Worm (Caenorhabditis elegans): ENCODE results near the gene agr-1.

The agr-1 gene

ce11 chrII:6764734-6765133 lies 10.2 kb downstream of the agr-1 start, which contains the start of gene nlp-50:
nlp-50 (plus strand) TSS chrII:6765034.
- no peak for TF ChIP-seq ceh-30 (tag; optimal IDR thresholded peaks at IDR 0.05)
- no peak for TF ChIP-seq ceh-14 (tag; optimal IDR thresholded peaks at IDR 0.05)
- TF ChIP-seq ceh-9 (tag; optimal IDR thresholded peaks at IDR 0.05), result no peak
- no peak for TF ChIP-seq unc-55 (GFP tag; optimal IDR thresholded peaks at IDR 0.05)
- no peak for TF ChIP-seq F13H6.1 (tag; optimal IDR thresholded peaks at IDR 0.05)
- no peak for TF ChIP-seq odd-2 (tag; optimal IDR thresholded peaks at IDR 0.05)
- no peak for TF ChIP-seq ceh-22 (tag; optimal IDR thresholded peaks at IDR 0.05)

- no peak for TF ChIP-seq unc-3 (GFP tag; conservative IDR thresholded peaks at IDR 0.05)
- TF ChIP-seq unc-3 (tag; optimal IDR thresholded peaks at IDR 0.05), result no peak
- TF ChIP-seq ceh-9 (tag; optimal IDR thresholded peaks at IDR 0.05), result no peak
- TF ChIP-seq madf-2 (tag; optimal IDR thresholded peaks at IDR 0.05), result no peak
- no peak for TF ChIP-seq tbx-2 (tag; optimal IDR thresholded peaks at IDR 0.05)
- TF ChIP-seq ttx-3 (tag; optimal IDR thresholded peaks at IDR 0.05), result no peak
- TF ChIP-seq sox-4 (tag; optimal IDR thresholded peaks at IDR 0.05), result no peak
- TF ChIP-seq sdc-2 (tag; optimal IDR thresholded peaks at IDR 0.05), result no peak
- TF ChIP-seq unc-55 (GFP tag; optimal IDR thresholded peaks at IDR 0.05), result no peak
- no peak for TF ChIP-seq F13H6.1 (tag; optimal IDR thresholded peaks at IDR 0.05)
- no peak for TF ChIP-seq hlh-13 (GFP tag; optimal IDR thresholded peaks at IDR 0.05)
- no peak for TF ChIP-seq K09A11.1 (tag; optimal IDR thresholded peaks at IDR 0.05; ENCODE audit: insufficient read depth)
- no peak for TF ChIP-seq C38D4.7 (GFP tag; optimal IDR thresholded peaks at IDR 0.05)
- no peak for TF ChIP-seq ceh-45 (GFP tag; IDR thresholded peaks at IDR 0.05)
- no peak for TF ChIP-seq ceh-18 (tag; optimal IDR thresholded peaks at IDR 0.05)
- TF ChIP-seq hlh-8 (tag; optimal IDR thresholded peaks at IDR 0.05), result no peak
- TF ChIP-seq eyg-1 (tag; optimal IDR thresholded peaks at IDR 0.05), result no peak
- no peak for TF ChIP-seq elt-4 (tag; optimal IDR thresholded peaks at IDR 0.05)
Measured at ce11 chrII:6756232-6756631, 18.7 kb downstream of the agr-1 start, which contains the start of gene F41G3.3. F41G3.3 (plus strand) TSS chrII:6756532.

- TF ChIP-seq pax-1 (tag; optimal IDR thresholded peaks at IDR 0.05), result no peak
- TF ChIP-seq elt-4 (tag; optimal IDR thresholded peaks at IDR 0.05), result no peak
- no peak for TF ChIP-seq ceh-19 (GFP tag; optimal IDR thresholded peaks at IDR 0.05)
Measured at ce11 chrII:6754671-6755224, 20.2 kb downstream of the agr-1 start, which contains the start of the genes srx-95 and fis-1. srx-95 (minus strand) TSS chrII:6754771. fis-1 (plus strand) TSS chrII:6755174.

ce11 chrII:6752850-6753249 lies 22.1 kb downstream of the agr-1 start, which contains the start of gene F41G3.21:
F41G3.21 (minus strand) TSS chrII:6752950.
- no peak for TF ChIP-seq pat-9 (tag; optimal IDR thresholded peaks at IDR 0.05)
- TF ChIP-seq sox-2 (GFP tag; IDR thresholded peaks at IDR 0.05), result no peak
- no peak for TF ChIP-seq lim-6 (tag; optimal IDR thresholded peaks at IDR 0.05)
- TF ChIP-seq nfya-1 (tag; optimal IDR thresholded peaks at IDR 0.05), result no peak
- no peak for TF ChIP-seq eyg-1 (tag; optimal IDR thresholded peaks at IDR 0.05)
- TF ChIP-seq mec-3 (tag; optimal IDR thresholded peaks at IDR 0.05; ENCODE audit: borderline replicate concordance), result no peak
- TF ChIP-seq ahr-1 (tag; optimal IDR thresholded peaks at IDR 0.05), result no peak
- no peak for TF ChIP-seq lin-11 (tag; optimal IDR thresholded peaks at IDR 0.05)
- no peak for TF ChIP-seq ceh-19 (GFP tag; optimal IDR thresholded peaks at IDR 0.05)
- TF ChIP-seq dmd-4 (tag; optimal IDR thresholded peaks at IDR 0.05; ENCODE audit: borderline replicate concordance), result no peak

- TF ChIP-seq unc-86 (tag; optimal IDR thresholded peaks at IDR 0.05) (no peak), unc-3 (GFP tag; conservative IDR thresholded peaks at IDR 0.05) (no peak), unc-3 (tag; optimal IDR thresholded peaks at IDR 0.05) (no peak), dmd-4 (tag; optimal IDR thresholded peaks at IDR 0.05; ENCODE audit: borderline replicate concordance) (no peak), elt-2 (tag; optimal IDR thresholded peaks at IDR 0.05) (no peak), Y22D7AL.16 (tag; optimal IDR thresholded peaks at IDR 0.05) (no peak), sox-2 (GFP tag; IDR thresholded peaks at IDR 0.05) (no peak), odd-2 (tag; optimal IDR thresholded peaks at IDR 0.05) (no peak), hlh-13 (GFP tag; optimal IDR thresholded peaks at IDR 0.05) (no peak), ceh-31 (tag; optimal IDR thresholded peaks at IDR 0.05) (no peak)
Measured at ce11 chrII:6752027-6752426, 22.9 kb downstream of the agr-1 start, which contains the start of gene F41G3.19. F41G3.19 (minus strand) TSS chrII:6752127.
